Fruit fly (Drosophila melanogaster) whole organism, embryonic: ENCODE results near the gene EMC3.

Source experiments
- Adf1 ChIP-seq: fragments of 200-800 bp; sonication (Bioruptor generic); IDR thresholded peaks from 2 replicates; pipeline ENCODE4 v1.3.6; 2022; ENCODE audit warnings: missing biosample characterization, missing genetic modification characterization
- Asciz ChIP-seq: fragments of 200-800 bp; sonication (Bioruptor generic); optimal IDR thresholded peaks from 2 replicates; lab custom pipeline; 2017; ENCODE audit warnings: missing biosample characterization, mild to moderate bottlenecking, missing genetic modification characterization, missing genetic modification reagents
- Bteb2 ChIP-seq: fragments of 200-800 bp; sonication (Bioruptor generic); optimal IDR thresholded peaks from 2 replicates; lab custom pipeline; 2016; ENCODE audit warnings: missing biosample characterization, missing genetic modification characterization
- CG10209 ChIP-seq: fragments of 200-800 bp; sonication (Bioruptor generic); optimal IDR thresholded peaks from 3 replicates; lab custom pipeline; 2017; ENCODE audit warnings: missing biosample characterization, mild to moderate bottlenecking, missing genetic modification characterization, missing genetic modification reagents
- CG10366 ChIP-seq: fragments of 200-800 bp; sonication (Bioruptor generic); IDR thresholded peaks from 2 replicates; pipeline ENCODE4 v1.3.6; 2022; ENCODE audit warnings: missing biosample characterization, missing genetic modification characterization
- CG10565 ChIP-seq: fragments of 200-800 bp; sonication (Bioruptor generic); optimal IDR thresholded peaks from 3 replicates; lab custom pipeline; 2016; ENCODE audit warnings: missing biosample characterization, mild to moderate bottlenecking, missing genetic modification characterization
- CG10654 ChIP-seq: fragments of 200-800 bp; sonication (Bioruptor generic); optimal IDR thresholded peaks from 2 replicates; lab custom pipeline; 2016; ENCODE audit warnings: missing biosample characterization, missing genetic modification characterization
- CG13775 ChIP-seq: fragments of 200-800 bp; sonication (Bioruptor generic); optimal IDR thresholded peaks from 3 replicates; lab custom pipeline; 2017; ENCODE audit warnings: missing biosample characterization, mild to moderate bottlenecking, missing genetic modification characterization
- CG14441 ChIP-seq: fragments of 200-800 bp; sonication (Bioruptor generic); IDR thresholded peaks from 2 replicates; pipeline ENCODE4 v1.3.6; 2022; ENCODE audit warnings: missing biosample characterization, missing genetic modification characterization
- CG14667 ChIP-seq: fragments of 200-800 bp; sonication (Bioruptor generic); IDR thresholded peaks from 2 replicates; pipeline ENCODE4 v1.3.6; 2022; ENCODE audit warnings: missing biosample characterization, missing genetic modification characterization
- CG17328 ChIP-seq: fragments of 200-800 bp; sonication (Bioruptor generic); IDR thresholded peaks from 2 replicates; pipeline ENCODE4 v1.3.6; 2022; ENCODE audit warnings: missing biosample characterization, missing genetic modification characterization
- CG17359 ChIP-seq: fragments of 200-800 bp; sonication (Bioruptor generic); optimal IDR thresholded peaks from 3 replicates; lab custom pipeline; 2018; ENCODE audit warnings: missing biosample characterization, mild to moderate bottlenecking, missing genetic modification characterization, moderate library complexity
- CG17568 ChIP-seq: fragments of 200-800 bp; sonication (Bioruptor generic); optimal IDR thresholded peaks from 2 replicates; lab custom pipeline; 2018; ENCODE audit warnings: missing biosample characterization, mild to moderate bottlenecking, missing genetic modification characterization, moderate library complexity
- CG18262 ChIP-seq: fragments of 200-800 bp; optimal IDR thresholded peaks from 3 replicates; lab custom pipeline; 2019; ENCODE audit warnings: missing biosample characterization, mild to moderate bottlenecking, missing genetic modification characterization, moderate library complexity
- CG2199 ChIP-seq: fragments of 200-800 bp; sonication (Bioruptor generic); IDR thresholded peaks from 3 replicates; pipeline ENCODE4 v1.3.6; 2022; ENCODE audit warnings: missing biosample characterization, missing genetic modification characterization
- CG3995 ChIP-seq: fragments of 200-800 bp; sonication (Bioruptor generic); optimal IDR thresholded peaks from 3 replicates; lab custom pipeline; 2016; ENCODE audit warnings: missing biosample characterization, missing genetic modification characterization
- CG42726 ChIP-seq: fragments of 200-800 bp; sonication (Bioruptor generic); IDR thresholded peaks from 2 replicates; pipeline ENCODE4 v1.3.6; 2022; ENCODE audit warnings: missing biosample characterization, missing genetic modification characterization; ENCODE audit not compliant: partially characterized antibody
- CG4424 ChIP-seq: fragments of 200-800 bp; sonication (Bioruptor generic); optimal IDR thresholded peaks from 3 replicates; lab custom pipeline; 2016; ENCODE audit warnings: missing biosample characterization, missing genetic modification characterization
- CG5245 ChIP-seq: fragments of 200-800 bp; sonication (Bioruptor generic); optimal IDR thresholded peaks from 3 replicates; lab custom pipeline; 2016; ENCODE audit warnings: missing biosample characterization, missing genetic modification characterization
- CG6683 ChIP-seq: fragments of 200-800 bp; sonication (Bioruptor generic); optimal IDR thresholded peaks from 2 replicates; lab custom pipeline; 2017; ENCODE audit warnings: missing biosample characterization, mild to moderate bottlenecking, missing genetic modification characterization, missing genetic modification reagents
- CG7357 ChIP-seq: fragments of 200-800 bp; sonication (Bioruptor generic); IDR thresholded peaks from 3 replicates; pipeline ENCODE4 v1.3.6; 2022; ENCODE audit warnings: missing biosample characterization, missing genetic modification characterization
- CG9797 ChIP-seq: fragments of 200-800 bp; sonication (Bioruptor generic); optimal IDR thresholded peaks from 3 replicates; lab custom pipeline; 2018; ENCODE audit warnings: missing biosample characterization, mild to moderate bottlenecking, missing genetic modification characterization
- CTCF ChIP-seq: fragments of 200-800 bp; sonication (Bioruptor generic); optimal IDR thresholded peaks from 2 replicates; lab custom pipeline; 2017; ENCODE audit warnings: missing biosample characterization, mild to moderate bottlenecking, missing genetic modification characterization, moderate library complexity
- CkIIα-i1 ChIP-seq: fragments of 200-800 bp; sonication (Bioruptor generic); IDR thresholded peaks from 2 replicates; pipeline ENCODE4 v1.3.6; 2022; ENCODE audit warnings: missing biosample characterization, missing genetic modification characterization
- Dad ChIP-seq: fragments of 200-800 bp; sonication (Bioruptor generic); optimal IDR thresholded peaks from 3 replicates; lab custom pipeline; 2016; ENCODE audit warnings: missing biosample characterization, missing genetic modification characterization
- Doc2 ChIP-seq: fragments of 200-800 bp; sonication (Bioruptor generic); IDR thresholded peaks from 2 replicates; pipeline ENCODE4 v1.3.6; 2022; ENCODE audit warnings: missing biosample characterization, missing genetic modification characterization
- Doc3 ChIP-seq: fragments of 200-800 bp; sonication (Bioruptor generic); IDR thresholded peaks from 3 replicates; pipeline ENCODE4 v1.3.6; 2022; ENCODE audit warnings: missing biosample characterization, missing genetic modification characterization; ENCODE audit not compliant: partially characterized antibody
- Dp ChIP-seq: fragments of 200-800 bp; sonication (Bioruptor generic); optimal IDR thresholded peaks from 2 replicates; lab custom pipeline; 2018; ENCODE audit warnings: missing biosample characterization, mild to moderate bottlenecking, missing genetic modification characterization, moderate library complexity
- Gug ChIP-seq: fragments of 200-800 bp; sonication (Bioruptor generic); IDR thresholded peaks from 4 replicates; pipeline ENCODE4 v1.3.6; 2022; ENCODE audit warnings: missing biosample characterization, missing genetic modification characterization
- H15 ChIP-seq: fragments of 200-800 bp; sonication (Bioruptor generic); IDR thresholded peaks from 3 replicates; pipeline ENCODE4 v1.3.6; 2022; ENCODE audit warnings: missing biosample characterization, missing genetic modification characterization
- Hr78 ChIP-seq, 2 experiments: fragments of 200-800 bp in 1 of 2; fragments of >200 bp in 1 of 2; sonication (Bioruptor generic) in 1 of 2; optimal IDR thresholded peaks; 2 replicates each; lab custom pipeline; 2017 to 2019; ENCODE audit warnings: missing biosample characterization in 2 of 2, missing genetic modification characterization in 2 of 2, mild to moderate bottlenecking in 1 of 2, moderate library complexity in 1 of 2
- Taf1 ChIP-seq: fragments of 200-800 bp; sonication (Bioruptor generic); IDR thresholded peaks from 2 replicates; pipeline ENCODE4 v1.3.6; 2022; ENCODE audit warnings: missing biosample characterization, missing genetic modification characterization
- Trl ChIP-seq, 3 experiments: fragments of >200 bp in 2 of 3; fragments of 200-800 bp in 1 of 3; sonication (Bioruptor generic) in 1 of 3; optimal IDR thresholded peaks; 2 replicates in 1 of 3; 3 replicates in 2 of 3; lab custom pipeline; 2016 to 2017; ENCODE audit warnings: missing biosample characterization in 1 of 3, missing genetic modification characterization in 1 of 3
- aop ChIP-seq: fragments of 200-800 bp; sonication (Bioruptor generic); IDR thresholded peaks from 2 replicates; pipeline ENCODE4 v1.3.6; 2022; ENCODE audit warnings: missing biosample characterization, missing genetic modification characterization
- ap ChIP-seq: fragments of 200-800 bp; sonication (Bioruptor generic); IDR thresholded peaks from 2 replicates; pipeline ENCODE4 v1.3.6; 2022; ENCODE audit warnings: missing biosample characterization, missing genetic modification characterization
- ase ChIP-seq: fragments of 200-800 bp; sonication (Bioruptor generic); IDR thresholded peaks from 3 replicates; pipeline ENCODE4 v1.3.6; 2022; ENCODE audit warnings: missing biosample characterization, missing genetic modification characterization
- az2 ChIP-seq: fragments of 200-800 bp; sonication (Bioruptor generic); optimal IDR thresholded peaks from 3 replicates; lab custom pipeline; 2016; ENCODE audit warnings: missing biosample characterization, missing genetic modification characterization
- ems ChIP-seq: fragments of 200-800 bp; sonication (Bioruptor generic); optimal IDR thresholded peaks from 3 replicates; lab custom pipeline; 2016; ENCODE audit warnings: missing biosample characterization, missing genetic modification characterization
- gfzf ChIP-seq: fragments of 200-800 bp; sonication (Bioruptor generic); optimal IDR thresholded peaks from 2 replicates; lab custom pipeline; 2016; ENCODE audit warnings: missing biosample characterization, mild to moderate bottlenecking, missing genetic modification characterization, moderate library complexity
- hkb ChIP-seq, 2 experiments: fragments of 200-800 bp in 1 of 2; fragments of >200 bp in 1 of 2; sonication (Bioruptor generic) in 1 of 2; IDR thresholded peaks in 1 of 2; optimal IDR thresholded peaks in 1 of 2; 2 replicates each; pipeline versions ENCODE4 v1.3.6 to Lab custom; 2017 to 2022; ENCODE audit warnings: missing biosample characterization in 1 of 2, missing genetic modification characterization in 1 of 2
- ken ChIP-seq: fragments of 200-800 bp; sonication (Bioruptor generic); IDR thresholded peaks from 3 replicates; pipeline ENCODE4 v1.3.6; 2022; ENCODE audit warnings: missing biosample characterization, missing genetic modification characterization
- nmo ChIP-seq: fragments of 200-800 bp; sonication (Bioruptor generic); optimal IDR thresholded peaks from 2 replicates; lab custom pipeline; 2018; ENCODE audit warnings: missing biosample characterization, mild to moderate bottlenecking, missing genetic modification characterization, moderate library complexity
- nom ChIP-seq: fragments of 200-800 bp; sonication (Bioruptor generic); optimal IDR thresholded peaks from 2 replicates; lab custom pipeline; 2017; ENCODE audit warnings: missing biosample characterization, missing genetic modification characterization, mild to moderate bottlenecking, moderate library complexity, missing genetic modification reagents
- odd ChIP-seq: fragments of 200-800 bp; sonication (Bioruptor generic); optimal IDR thresholded peaks from 2 replicates; lab custom pipeline; 2017; ENCODE audit warnings: missing biosample characterization, mild to moderate bottlenecking, missing genetic modification characterization
- phol ChIP-seq: fragments of 200-800 bp; sonication (Bioruptor generic); optimal IDR thresholded peaks from 3 replicates; lab custom pipeline; 2018; ENCODE audit warnings: missing biosample characterization, mild to moderate bottlenecking, missing genetic modification characterization, moderate library complexity
- pros ChIP-seq: fragments of 200-800 bp; sonication (Bioruptor generic); optimal IDR thresholded peaks from 3 replicates; lab custom pipeline; 2019; ENCODE audit warnings: missing biosample characterization, mild to moderate bottlenecking, missing genetic modification characterization, moderate library complexity
- row ChIP-seq: fragments of 200-800 bp; sonication (Bioruptor generic); IDR thresholded peaks from 3 replicates; pipeline ENCODE4 v1.3.6; 2022; ENCODE audit warnings: missing biosample characterization, missing genetic modification characterization
- sisA ChIP-seq: fragments of 200-800 bp; sonication (Bioruptor generic); IDR thresholded peaks from 2 replicates; pipeline ENCODE4 v1.3.6; 2022; ENCODE audit warnings: missing biosample characterization, missing genetic modification characterization
- sqz ChIP-seq: fragments of 200-800 bp; sonication (Bioruptor generic); optimal IDR thresholded peaks from 3 replicates; lab custom pipeline; 2018; ENCODE audit warnings: missing biosample characterization, mild to moderate bottlenecking, missing genetic modification characterization
- toy ChIP-seq: fragments of 200-800 bp; sonication (Bioruptor generic); IDR thresholded peaks from 2 replicates; pipeline ENCODE4 v1.3.6; 2022; ENCODE audit warnings: missing biosample characterization, missing genetic modification characterization
- ttk ChIP-seq: fragments of 200-800 bp; sonication (Bioruptor generic); IDR thresholded peaks from 2 replicates; pipeline ENCODE4 v2.1.2; 2022; ENCODE audit warnings: missing biosample characterization, missing genetic modification characterization

EMC3 gene

dm6 chr2L:10748218-10748617, 16.0 kb upstream of the EMC3 start (continued):
- TF ChIP-seq CG10209 (no peak), CTCF (GFP tag; lab: Kevin White, UChicago) (no peak), ase (0 out of 3 replicates have a peak, but pooled peaks have one; percentile 13), aop (GFP tag; lab: Robert Waterston, UW) (no peak), nmo (no peak), CG17328 (GFP tag; lab: Robert Waterston, UW) (peak; percentile 23; the same call in 1 of the 2 replicates), CG17568 (GFP tag; lab: Kevin White, UChicago) (no peak), toy (GFP tag; lab: Robert Waterston, UW) (no peak), CG9797 (GFP tag; lab: Kevin White, UChicago) (no peak), ttk (no peak), Doc2 (no peak), CkIIα-i1 (GFP tag; lab: Robert Waterston, UW) (no peak), sqz (no peak), H15 (GFP tag; lab: Robert Waterston, UW) (0 out of 3 replicates have a peak, but pooled peaks have one; percentile 30), ems (GFP tag; lab: Kevin White, UChicago) (no peak), hkb (optimal IDR thresholded peaks at IDR 0.05; lab: Kevin White, UChicago) (no peak), hkb (GFP tag; IDR thresholded peaks at IDR 0.05; lab: Robert Waterston, UW) (0 out of 2 replicates have a peak, but pooled peaks have one; percentile 13), Hr78 (GFP tag; optimal IDR thresholded peaks at IDR 0.05; lab: Kevin White, UChicago) (no peak), CG14441 (GFP tag; lab: Robert Waterston, UW) (no peak), CG14667 (GFP tag; lab: Robert Waterston, UW) (0 out of 2 replicates have a peak, but pooled peaks have one; percentile 5), CG5245 (GFP tag; lab: Kevin White, UChicago) (no peak), row (GFP tag; lab: Robert Waterston, UW) (0 out of 3 replicates have a peak, but pooled peaks have one; percentile 14), Adf1 (GFP tag; lab: Robert Waterston, UW) (no peak), Trl (optimal IDR thresholded peaks at IDR 0.05; lab: Kevin White, UChicago) (no peak), Trl (GFP tag; optimal IDR thresholded peaks at IDR 0.05; lab: Kevin White, UChicago) (no peak), CG10565 (GFP tag; lab: Kevin White, UChicago) (no peak), CG10366 (GFP tag; lab: Robert Waterston, UW) (no peak), Doc3 (no peak), az2 (GFP tag; lab: Kevin White, UChicago) (peak; percentile 5), Asciz (GFP tag; lab: Kevin White, UChicago) (peak; percentile 4), CG7357 (GFP tag; lab: Robert Waterston, UW) (no peak), pros (GFP tag; lab: Kevin White, UChicago) (no peak), CG42726 (no peak), ken (GFP tag; lab: Robert Waterston, UW) (no peak), Dp (no peak), odd (GFP tag; lab: Kevin White, UChicago) (no peak), CG4424 (GFP tag; lab: Kevin White, UChicago) (peak; percentile 20), sisA (peak; percentile 40; the same call in 1 of the 2 replicates), ap (GFP tag; lab: Robert Waterston, UW) (0 out of 2 replicates have a peak, but pooled peaks have one; percentile 8), nom (no peak), CG6683 (GFP tag; lab: Kevin White, UChicago) (no peak), Taf1 (GFP tag; lab: Robert Waterston, UW) (no peak), CG17359 (tag; lab: Kevin White, UChicago) (peak; percentile 40), CG3995 (no peak), CG2199 (GFP tag; lab: Robert Waterston, UW) (0 out of 3 replicates have a peak, but pooled peaks have one; percentile 21), Dad (GFP tag; lab: Kevin White, UChicago) (no peak), CG13775 (GFP tag; lab: Kevin White, UChicago) (no peak), Bteb2 (GFP tag; lab: Kevin White, UChicago) (no peak), gfzf (GFP tag; lab: Kevin White, UChicago) (no peak), CG10654 (no peak), phol (peak; percentile 12), CG18262 (tag; lab: Kevin White, UChicago) (no peak), Gug (GFP tag; lab: Robert Waterston, UW) (no peak)
